Fruit fly (Drosophila melanogaster): ENCODE measurements around the gene Irp-1B.

The Irp-1B gene

DNA sequence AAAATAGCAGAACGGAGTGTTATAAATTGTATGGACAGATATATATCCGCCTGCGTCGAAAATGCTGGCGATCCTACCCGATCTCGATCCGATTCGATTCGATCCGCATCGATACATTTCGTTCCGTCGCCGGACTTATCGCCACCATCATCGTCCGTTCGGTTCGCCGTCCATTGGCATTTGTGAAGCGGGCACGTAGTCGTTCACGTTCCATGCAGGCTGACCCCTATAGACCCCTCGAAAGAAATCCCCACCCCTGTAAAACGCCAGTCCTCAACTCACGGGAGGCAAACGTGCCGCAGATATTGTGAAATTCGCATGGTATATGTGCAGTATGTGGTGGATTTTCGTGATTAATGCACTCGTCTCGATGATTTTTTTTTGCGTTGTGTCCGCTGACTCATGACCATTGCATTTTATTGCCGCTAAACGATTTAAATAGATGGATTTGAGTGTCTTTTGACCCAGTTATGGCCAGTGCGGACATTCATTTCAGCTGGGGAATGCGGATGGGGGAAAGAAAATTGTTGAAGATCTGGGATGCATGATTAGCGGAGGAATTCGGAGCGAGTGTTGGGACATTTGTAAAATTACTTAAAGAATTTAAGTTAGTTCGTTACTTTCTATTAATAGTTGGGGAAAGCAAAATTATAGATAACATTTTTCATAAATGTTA lies 20.7 kb downstream of the Irp-1B start:
- peak; percentile 56 for TF ChIP-seq vri (GFP tag; optimal IDR thresholded peaks at IDR 0.05)
- TF ChIP-seq Met (GFP tag; optimal IDR thresholded peaks at IDR 0.05), result no peak
- TF ChIP-seq CG9139 (GFP tag; optimal IDR thresholded peaks at IDR 0.05), result no peak
- TF ChIP-seq svp (GFP tag), result peak; percentile 99
- 0 out of 3 replicates have a peak, but pooled peaks have one; percentile 20 for TF ChIP-seq eg (GFP tag; IDR thresholded peaks at IDR 0.05)
- no peak for TF ChIP-seq CG11294 (GFP tag; IDR thresholded peaks at IDR 0.05)
- peak; percentile 45 for TF ChIP-seq CG1621 (tag; optimal IDR thresholded peaks at IDR 0.05)

DNA sequence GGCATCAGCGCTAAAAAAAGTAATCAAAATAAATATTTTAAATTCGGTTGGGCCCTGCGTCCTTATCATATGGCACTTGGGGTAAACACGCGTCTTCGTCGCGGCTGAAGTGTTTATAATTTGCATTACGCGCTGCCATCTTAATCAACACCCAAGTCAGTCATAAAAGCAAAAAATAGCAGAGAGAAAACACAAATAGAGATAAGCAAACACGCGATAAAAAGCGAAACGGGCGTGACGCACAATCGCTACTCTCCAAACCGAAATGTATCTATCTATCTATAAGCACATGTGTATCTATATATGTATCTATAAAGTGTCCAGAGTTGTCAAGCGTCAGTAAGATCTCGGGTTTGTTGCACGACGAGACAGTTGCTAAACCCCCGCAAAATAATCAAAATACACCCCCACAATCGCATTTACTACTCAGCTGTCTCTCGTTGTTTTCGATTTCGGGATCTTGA lies 21.7 kb downstream of the Irp-1B start:
- TF ChIP-seq fkh (GFP tag; optimal IDR thresholded peaks at IDR 0.05) (peak; percentile 94), acj6 (GFP tag; optimal IDR thresholded peaks at IDR 0.05) (no peak), CG6854 (GFP tag; optimal IDR thresholded peaks at IDR 0.05) (peak; percentile 13), Met (GFP tag; optimal IDR thresholded peaks at IDR 0.05) (peak; percentile 43), eg (GFP tag; IDR thresholded peaks at IDR 0.05) (no peak), CG9139 (GFP tag; optimal IDR thresholded peaks at IDR 0.05) (peak; percentile 8), CG10631 (GFP tag; optimal IDR thresholded peaks at IDR 0.05) (no peak), net (GFP tag; optimal IDR thresholded peaks at IDR 0.05) (peak; percentile 31), CG8632 (GFP tag; optimal IDR thresholded peaks at IDR 0.05) (peak; percentile 8), topi (GFP tag; optimal IDR thresholded peaks at IDR 0.05) (peak; percentile 41), lz (GFP tag; optimal IDR thresholded peaks at IDR 0.05) (no peak), CG16779 (tag; optimal IDR thresholded peaks at IDR 0.05) (peak; percentile 19), Sox102F (GFP tag; optimal IDR thresholded peaks at IDR 0.05) (peak; percentile 16), CG3919 (GFP tag; optimal IDR thresholded peaks at IDR 0.05) (peak; percentile 24), svp (GFP tag) (peak; percentile 85), Ets21C (GFP tag; optimal IDR thresholded peaks at IDR 0.05) (no peak), Sox14 (GFP tag; optimal IDR thresholded peaks at IDR 0.05) (no peak), CG7368 (GFP tag; optimal IDR thresholded peaks at IDR 0.05) (peak; percentile 34), achi (GFP tag; optimal IDR thresholded peaks at IDR 0.05) (peak; percentile 10), OdsH (GFP tag; optimal IDR thresholded peaks at IDR 0.05) (peak; percentile 2), CG34406 (GFP tag; optimal IDR thresholded peaks at IDR 0.05) (no peak), CG6792 (GFP tag; optimal IDR thresholded peaks at IDR 0.05) (peak; percentile 32), CG10669 (GFP tag; optimal IDR thresholded peaks at IDR 0.05) (peak; percentile 37), Eip78C (GFP tag) (peak; percentile 89), spab (GFP tag; optimal IDR thresholded peaks at IDR 0.05) (peak; percentile 13), vri (GFP tag; optimal IDR thresholded peaks at IDR 0.05) (peak; percentile 84), Eip93F (GFP tag; optimal IDR thresholded peaks at IDR 0.05) (peak; percentile 54), ss (GFP tag; optimal IDR thresholded peaks at IDR 0.05) (peak; percentile 53 to 59), Eip75B (GFP tag; optimal IDR thresholded peaks at IDR 0.05) (peak; percentile 33), CG6808 (GFP tag; optimal IDR thresholded peaks at IDR 0.05) (peak; percentile 37), esn (GFP tag; optimal IDR thresholded peaks at IDR 0.05) (peak; percentile 13), Sox15 (GFP tag; optimal IDR thresholded peaks at IDR 0.05) (no peak)

DNA sequence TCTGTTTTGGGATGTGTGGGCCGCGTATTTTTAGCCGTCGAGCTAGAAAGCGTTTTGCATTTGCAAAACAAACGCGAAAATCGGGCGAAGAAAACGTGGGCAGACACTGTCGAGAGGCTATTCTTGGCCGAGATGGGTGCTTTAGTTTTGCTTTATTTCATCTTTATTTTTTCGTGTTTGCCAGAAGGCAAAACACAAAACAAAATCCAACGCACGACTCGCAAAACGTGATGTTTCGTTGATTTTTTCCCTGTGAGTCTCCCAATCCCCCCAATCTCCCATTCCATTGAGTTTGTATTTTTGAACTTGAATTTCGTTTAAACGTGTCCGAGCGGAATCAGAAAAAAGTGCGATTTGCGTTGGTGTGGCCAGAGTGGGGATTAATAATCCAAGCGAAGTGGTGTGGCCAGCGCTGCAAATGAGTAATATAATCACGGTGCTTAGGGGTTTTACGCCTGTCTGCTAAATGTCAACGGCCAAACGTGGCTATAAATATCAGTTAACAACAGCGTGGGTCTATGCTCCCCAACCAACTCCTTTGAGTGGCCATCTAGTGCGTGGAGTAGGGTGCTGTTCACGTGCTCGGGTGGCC lies 22.7 kb downstream of the Irp-1B start:
- TF ChIP-seq CG11902 (GFP tag; optimal IDR thresholded peaks at IDR 0.05) (no peak), fkh (GFP tag; optimal IDR thresholded peaks at IDR 0.05) (no peak), Lpt (GFP tag; optimal IDR thresholded peaks at IDR 0.05) (no peak), CG1621 (tag; optimal IDR thresholded peaks at IDR 0.05) (peak; percentile 46), CG6276 (GFP tag; optimal IDR thresholded peaks at IDR 0.05) (peak; percentile 57), CG6808 (GFP tag; optimal IDR thresholded peaks at IDR 0.05) (peak; percentile 19), Eip78C (GFP tag) (peak; percentile 31), CG15336 (GFP tag; IDR thresholded peaks at IDR 0.05) (0 out of 2 replicates have a peak, but pooled peaks have one; percentile 13)
